Worm (Caenorhabditis elegans) whole organism, midembryonic: ENCODE measurements around the gene irld-36.

Source experiments
- T22C8.4 ChIP-seq: fragments of 200-800 bp; sonication (Bioruptor generic); IDR thresholded peaks from 2 replicates; pipeline ENCODE4 v1.3.6; 2022; ENCODE audit warnings: missing genetic modification characterization, missing compliant biosample characterization
- flt-1 ChIP-seq: fragments of 200-800 bp; sonication (Bioruptor generic); IDR thresholded peaks from 2 replicates; pipeline ENCODE4 v1.3.6; 2022; ENCODE audit warnings: missing genetic modification characterization, missing compliant biosample characterization
- med-1 ChIP-seq: sonication (generic microtip); optimal IDR thresholded peaks from 2 replicates; lab custom pipeline; 2017; ENCODE audit warnings: missing genetic modification characterization, mild to moderate bottlenecking, missing compliant biosample characterization, antibody characterized with exemption, missing genetic modification reagents; ENCODE audit not compliant: insufficient read depth
- tab-1 ChIP-seq: fragments of 200-800 bp; sonication (Bioruptor generic); IDR thresholded peaks from 2 replicates; pipeline ENCODE4 v1.3.6; 2022; ENCODE audit warnings: missing genetic modification characterization, missing compliant biosample characterization

DNA sequence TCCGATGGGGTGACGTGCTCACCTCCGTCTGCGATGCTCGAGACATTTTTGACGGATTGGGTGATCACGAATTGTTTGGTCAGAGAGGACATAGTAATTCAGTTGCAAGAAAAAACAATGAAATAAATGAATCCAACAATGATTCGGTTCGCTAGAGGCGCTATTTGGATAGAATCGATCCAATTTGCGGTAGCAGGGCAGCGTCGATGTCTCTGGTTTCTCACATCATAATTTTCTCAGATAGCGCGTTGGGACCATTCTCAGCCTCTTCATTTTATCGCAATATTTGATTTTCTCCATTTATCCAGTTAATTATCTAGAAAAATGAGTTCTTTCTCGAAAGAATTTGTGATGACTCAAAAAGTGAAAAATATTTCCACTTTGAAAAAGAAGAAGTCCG is 27.2 kb downstream of the irld-36 start, which contains the start of gene sdz-18:
- TF ChIP-seq T22C8.4 (GFP tag; lab: Robert Waterston, UW) (no peak), med-1 (GFP tag; lab: Kevin White, UChicago) (no peak), flt-1 (GFP tag; lab: Robert Waterston, UW) (no peak), tab-1 (GFP tag; lab: Robert Waterston, UW) (no peak)
